Fruit fly (Drosophila melanogaster) whole organism, wandering third instar larva: ENCODE measurements around the gene Gbp3.

Experiments used
- CG9705 ChIP-seq: fragments of 200-800 bp; sonication (Bioruptor generic); optimal IDR thresholded peaks from 2 replicates; lab custom pipeline; 2018; ENCODE audit warnings: missing biosample characterization, mild to moderate bottlenecking, missing genetic modification characterization
- Dfd ChIP-seq: fragments of >200 bp; optimal IDR thresholded peaks from 2 replicates; lab custom pipeline; 2017; ENCODE audit warnings: missing biosample characterization, missing genetic modification characterization
- Dif ChIP-seq: fragments of 200-275, 200-300 bp; sonication (Bioruptor generic); optimal IDR thresholded peaks from 2 replicates; lab custom pipeline; 2018; ENCODE audit warnings: missing biosample characterization, missing genetic modification characterization; ENCODE audit not compliant: partially characterized antibody
- GATAd ChIP-seq: sonication (Bioruptor generic); optimal IDR thresholded peaks from 2 replicates; lab custom pipeline; 2016; ENCODE audit warnings: missing biosample characterization, missing genetic modification characterization
- HLH106 ChIP-seq: fragments of 200-800 bp; optimal IDR thresholded peaks from 3 replicates; lab custom pipeline; 2019; ENCODE audit warnings: missing biosample characterization, mild to moderate bottlenecking, missing genetic modification characterization, moderate library complexity
- Hnf4 ChIP-seq: fragments of 200-800 bp; sonication (Bioruptor generic); optimal IDR thresholded peaks from 2 replicates; lab custom pipeline; 2016; ENCODE audit warnings: missing biosample characterization, mild to moderate bottlenecking, missing genetic modification characterization
- Hr78 ChIP-seq: fragments of >200 bp; optimal IDR thresholded peaks from 2 replicates; lab custom pipeline; 2017; ENCODE audit warnings: missing biosample characterization, missing genetic modification characterization
- Hr83 ChIP-seq: fragments of 200-300 bp; sonication (Bioruptor generic); optimal IDR thresholded peaks from 2 replicates; lab custom pipeline; 2016; ENCODE audit warnings: missing biosample characterization, mild to moderate bottlenecking, missing genetic modification characterization, moderate library complexity; ENCODE audit not compliant: poor library complexity, severe bottlenecking
- Jra ChIP-seq: sonication (Bioruptor generic); optimal IDR thresholded peaks from 2 replicates; lab custom pipeline; 2016; ENCODE audit warnings: missing biosample characterization, missing genetic modification characterization
- Mio ChIP-seq: sonication (Bioruptor generic); optimal IDR thresholded peaks from 2 replicates; lab custom pipeline; 2016; ENCODE audit warnings: missing biosample characterization, missing genetic modification characterization
- Myc ChIP-seq: fragments of >200 bp; optimal IDR thresholded peaks from 2 replicates; lab custom pipeline; 2017
- N ChIP-seq: fragments of >200 bp; optimal IDR thresholded peaks from 2 replicates; lab custom pipeline; 2018; ENCODE audit warnings: missing biosample characterization, missing external identifiers, missing genetic modification characterization
- Vsx2 ChIP-seq: fragments of 200-300, 225-300 bp; sonication (Bioruptor generic); optimal IDR thresholded peaks from 2 replicates; lab custom pipeline; 2018; ENCODE audit warnings: missing biosample characterization, missing genetic modification characterization; ENCODE audit not compliant: partially characterized antibody
- br ChIP-seq: fragments of 200-800 bp; sonication (Bioruptor generic); optimal IDR thresholded peaks from 2 replicates; lab custom pipeline; 2016; ENCODE audit warnings: missing biosample characterization, missing genetic modification characterization
- brk ChIP-seq: fragments of 200-800 bp; sonication (Bioruptor generic); optimal IDR thresholded peaks from 2 replicates; lab custom pipeline; 2016; ENCODE audit warnings: missing biosample characterization, mild to moderate bottlenecking, missing genetic modification characterization
- dmrt93B ChIP-seq: fragments of 200-800 bp; sonication (Bioruptor generic); optimal IDR thresholded peaks from 2 replicates; lab custom pipeline; 2018; ENCODE audit warnings: missing biosample characterization, mild to moderate bottlenecking, missing genetic modification characterization
- dsf ChIP-seq: sonication (Bioruptor generic); optimal IDR thresholded peaks from 2 replicates; lab custom pipeline; 2016; ENCODE audit warnings: missing biosample characterization, missing genetic modification characterization, borderline replicate concordance
- ey ChIP-seq: fragments of 200-800 bp; sonication (Bioruptor generic); optimal IDR thresholded peaks from 2 replicates; lab custom pipeline; 2016; ENCODE audit warnings: missing biosample characterization, missing genetic modification characterization
- fru ChIP-seq: fragments of 200-800 bp; sonication (Bioruptor generic); optimal IDR thresholded peaks from 3 replicates; lab custom pipeline; 2016; ENCODE audit warnings: missing biosample characterization, mild to moderate bottlenecking, missing genetic modification characterization
- h ChIP-seq: fragments of 200-800 bp; sonication (Bioruptor generic); optimal IDR thresholded peaks from 3 replicates; lab custom pipeline; 2016; ENCODE audit warnings: missing biosample characterization, mild to moderate bottlenecking, missing genetic modification characterization
- jim ChIP-seq: fragments of 175-275, 200-325 bp; sonication (Bioruptor generic); optimal IDR thresholded peaks from 2 replicates; lab custom pipeline; 2016; ENCODE audit warnings: missing biosample characterization, mild to moderate bottlenecking, missing genetic modification characterization
- lola ChIP-seq: fragments of >200 bp; optimal IDR thresholded peaks from 2 replicates; lab custom pipeline; 2017; ENCODE audit warnings: missing biosample characterization, missing genetic modification characterization
- pan ChIP-seq: fragments of >200 bp; optimal IDR thresholded peaks from 2 replicates; lab custom pipeline; 2017
- psq ChIP-seq: fragments of 200-800 bp; sonication (Bioruptor generic); optimal IDR thresholded peaks from 3 replicates; lab custom pipeline; 2017; ENCODE audit warnings: missing biosample characterization, mild to moderate bottlenecking, missing genetic modification characterization, moderate library complexity
- rgr ChIP-seq: fragments of 200-800 bp; sonication (Bioruptor generic); optimal IDR thresholded peaks from 3 replicates; lab custom pipeline; 2016; ENCODE audit warnings: missing biosample characterization, mild to moderate bottlenecking, missing genetic modification characterization
- sage ChIP-seq: fragments of 200-800 bp; sonication (Bioruptor generic); optimal IDR thresholded peaks from 2 replicates; lab custom pipeline; 2016; ENCODE audit warnings: missing biosample characterization, mild to moderate bottlenecking, missing genetic modification characterization
- tai ChIP-seq: sonication (Bioruptor generic); optimal IDR thresholded peaks from 2 replicates; lab custom pipeline; 2016; ENCODE audit warnings: missing biosample characterization, missing genetic modification characterization
- usp ChIP-seq: fragments of >200 bp; optimal IDR thresholded peaks from 2 replicates; lab custom pipeline; 2017; ENCODE audit warnings: missing biosample characterization, missing genetic modification characterization
- woc ChIP-seq: sonication (Bioruptor generic); optimal IDR thresholded peaks from 2 replicates; lab custom pipeline; 2016; ENCODE audit warnings: missing biosample characterization, mild to moderate bottlenecking, missing genetic modification characterization

Gene Gbp3

dm6 chr3R:22988995-22989394 lies 11.9 kb downstream of the Gbp3 start, which contains the start of gene Or94b:
Gene Or94b (plus strand): TSS chr3R:22989295.
- no peak for TF ChIP-seq HLH106
- TF ChIP-seq sage, result no peak
- no peak for TF ChIP-seq Myc (lab: Kevin White, UChicago)
- TF ChIP-seq Dif (GFP tag; lab: Kevin White, UChicago), result no peak
- no peak for TF ChIP-seq woc (GFP tag; lab: Kevin White, UChicago)
- TF ChIP-seq Hr83 (GFP tag; lab: Kevin White, UChicago), result no peak
- no peak for TF ChIP-seq rgr (GFP tag; lab: Kevin White, UChicago)
- TF ChIP-seq GATAd, result no peak

dm6 chr3R:22997912-22998622 lies 21.0 kb downstream of the Gbp3 start, which contains the start of gene Nha2:
Gene Nha2 (minus strand): TSS chr3R:22998528.
- TF ChIP-seq psq (GFP tag; lab: Kevin White, UChicago) (no peak), brk (GFP tag; lab: Kevin White, UChicago) (no peak), fru (no peak), usp (GFP tag; lab: Kevin White, UChicago) (no peak), sage (no peak), lola (GFP tag; lab: Kevin White, UChicago) (no peak), Vsx2 (no peak), dmrt93B (GFP tag; lab: Kevin White, UChicago) (no peak)

dm6 chr3R:22998623-22999179 lies 21.6 kb downstream of the Gbp3 start:
- TF ChIP-seq ey (GFP tag; lab: Kevin White, UChicago) (no peak), Hr78 (GFP tag; lab: Kevin White, UChicago) (no peak), Hnf4 (no peak), h (GFP tag; lab: Kevin White, UChicago) (no peak), Jra (no peak), GATAd (no peak), woc (GFP tag; lab: Kevin White, UChicago) (no peak), Dif (GFP tag; lab: Kevin White, UChicago) (no peak), jim (no peak)

dm6 chr3R:23004161-23004560 lies 27.1 kb downstream of the Gbp3 start:
- TF ChIP-seq Mio (GFP tag; lab: Kevin White, UChicago) (no peak), br (GFP tag; lab: Kevin White, UChicago) (no peak), fru (no peak), Myc (lab: Kevin White, UChicago) (peak; percentile 18), rgr (GFP tag; lab: Kevin White, UChicago) (no peak), Jra (no peak), lola (GFP tag; lab: Kevin White, UChicago) (no peak), pan (lab: Kevin White, UChicago) (no peak), usp (GFP tag; lab: Kevin White, UChicago) (no peak), N (peak; percentile 54), h (GFP tag; lab: Kevin White, UChicago) (no peak)

dm6 chr3R:23009480-23010115 lies 32.5 kb downstream of the Gbp3 start:
- TF ChIP-seq dmrt93B (GFP tag; lab: Kevin White, UChicago) (no peak), Dfd (GFP tag; lab: Kevin White, UChicago) (no peak), dsf (GFP tag; lab: Kevin White, UChicago) (no peak), CG9705 (no peak), ey (GFP tag; lab: Kevin White, UChicago) (no peak), jim (no peak), pan (lab: Kevin White, UChicago) (no peak), tai (GFP tag; lab: Kevin White, UChicago) (no peak), Mio (GFP tag; lab: Kevin White, UChicago) (no peak), Myc (lab: Kevin White, UChicago) (no peak)
